Worm (Caenorhabditis elegans): ENCODE data around the gene ZK353.10.

The ZK353.10 gene

ce11 chrIII:8417192-8417967, 23.2 kb upstream of the ZK353.10 start (continued):
- peak; percentile 92 for TF ChIP-seq lin-13 (GFP tag; optimal IDR thresholded peaks at IDR 0.05)
- peak; percentile 86 for TF ChIP-seq isw-1 (GFP tag; IDR thresholded peaks at IDR 0.05)
- TF ChIP-seq pag-3 (tag; optimal IDR thresholded peaks at IDR 0.05; ENCODE audit: borderline replicate concordance, insufficient read depth), result no peak
- peak; percentile 66 to 73 (median 66) for TF ChIP-seq dpl-1 (GFP tag; optimal IDR thresholded peaks at IDR 0.05)
- TF ChIP-seq ztf-4 (tag; optimal IDR thresholded peaks at IDR 0.05), result peak; percentile 97
- peak; percentile 92 for TF ChIP-seq egl-13 (tag; optimal IDR thresholded peaks at IDR 0.05)
- peak; percentile 89 for TF ChIP-seq fos-1 (tag; optimal IDR thresholded peaks at IDR 0.05)
- TF ChIP-seq jun-1 (tag; optimal IDR thresholded peaks at IDR 0.05), result peak; percentile 87
- TF ChIP-seq xbp-1 (tag; optimal IDR thresholded peaks at IDR 0.05), result peak; percentile 99
- TF ChIP-seq unc-98 (GFP tag; IDR thresholded peaks at IDR 0.05), result 0 out of 2 replicates have a peak, but pooled peaks have one; percentile 16
- TF ChIP-seq unc-30 (tag; optimal IDR thresholded peaks at IDR 0.05), result no peak
- TF ChIP-seq ztf-11 (tag; optimal IDR thresholded peaks at IDR 0.05), result peak in 1 of 2 experiments; percentile 84
- peak; percentile 98 to 99 for TF ChIP-seq lsy-2 (tag; optimal IDR thresholded peaks at IDR 0.05)
- TF ChIP-seq tbx-2 (tag; optimal IDR thresholded peaks at IDR 0.05), result peak; percentile 97
- peak; percentile 95 for TF ChIP-seq nhr-47 (tag; optimal IDR thresholded peaks at IDR 0.05)
- TF ChIP-seq hpl-2 (GFP tag; optimal IDR thresholded peaks at IDR 0.05), result peak; percentile 68
- peak; percentile 81 for TF ChIP-seq elt-2 (tag; optimal IDR thresholded peaks at IDR 0.05)
- TF ChIP-seq lin-15B (tag; optimal IDR thresholded peaks at IDR 0.05), result peak; percentile 65
- peak; percentile 75 for TF ChIP-seq grh-1 (GFP tag; IDR thresholded peaks at IDR 0.05)
- peak; percentile 84 for TF ChIP-seq C16A3.4 (tag; optimal IDR thresholded peaks at IDR 0.05)
- TF ChIP-seq ceh-63 (GFP tag; optimal IDR thresholded peaks at IDR 0.05), result peak; percentile 49
- no peak for TF ChIP-seq hlh-17 (GFP tag; optimal IDR thresholded peaks at IDR 0.05; ENCODE audit: borderline replicate concordance)
- peak; percentile 40 for TF ChIP-seq mef-2 (tag; optimal IDR thresholded peaks at IDR 0.05)
- TF ChIP-seq lir-3 (tag; optimal IDR thresholded peaks at IDR 0.05; ENCODE audit: poor library complexity), result peak; percentile 75
- TF ChIP-seq skn-1 (tag; optimal IDR thresholded peaks at IDR 0.05), result peak; percentile 83
- peak; percentile 84 for TF ChIP-seq lin-39 (tag; optimal IDR thresholded peaks at IDR 0.05)
- no peak for TF ChIP-seq tlp-1 (tag; optimal IDR thresholded peaks at IDR 0.05)
- peak; percentile 96 for TF ChIP-seq unc-86 (tag; optimal IDR thresholded peaks at IDR 0.05)
- peak; percentile 51 for TF ChIP-seq vab-15 (tag; optimal IDR thresholded peaks at IDR 0.05)
- no peak for TF ChIP-seq aly-2 (tag; optimal IDR thresholded peaks at IDR 0.05)
- peak; percentile 82 for TF ChIP-seq nhr-11 (tag; optimal IDR thresholded peaks at IDR 0.05)
- TF ChIP-seq nhr-19 (GFP tag; conservative IDR thresholded peaks at IDR 0.05), result peak; percentile 91
- TF ChIP-seq mdl-1 (tag; optimal IDR thresholded peaks at IDR 0.05), result peak; percentile 41 to 89

- TF ChIP-seq ces-1 (GFP tag; optimal IDR thresholded peaks at IDR 0.05), result peak; percentile 92
- no peak for TF ChIP-seq nhr-12 (tag; optimal IDR thresholded peaks at IDR 0.05)
- no peak for TF ChIP-seq nhr-28 (tag; optimal IDR thresholded peaks at IDR 0.05)
- TF ChIP-seq mep-1 (tag; optimal IDR thresholded peaks at IDR 0.05), result peak; percentile 8
- TF ChIP-seq efl-3 (GFP tag; optimal IDR thresholded peaks at IDR 0.05), result no peak
- TF ChIP-seq unc-62 (GFP tag; optimal IDR thresholded peaks at IDR 0.05), result no peak
- TF ChIP-seq ztf-4 (tag; optimal IDR thresholded peaks at IDR 0.05), result no peak
- TF ChIP-seq blmp-1 (tag; optimal IDR thresholded peaks at IDR 0.05), result peak; percentile 84
Measured at ce11 chrIII:8416871-8417191, 22.6 kb upstream of the ZK353.10 start.

- TF ChIP-seq ceh-8 (GFP tag; optimal IDR thresholded peaks at IDR 0.05) (peak; percentile 55), nhr-71 (tag; optimal IDR thresholded peaks at IDR 0.05) (no peak)
Measured at ce11 chrIII:8413501-8413900, 19.3 kb upstream of the ZK353.10 start.

Data from whole organism, L1 larva.